Fruit fly (Drosophila melanogaster) whole organism, adult: ENCODE measurements around the gene CG5245.

Source experiments
- CG11617 ChIP-seq: fragments of 200-800 bp; sonication (Bioruptor generic); optimal IDR thresholded peaks from 2 replicates; lab custom pipeline; 2017; ENCODE audit warnings: mild to moderate bottlenecking, missing biosample characterization, missing genetic modification reagents, missing genetic modification characterization
- CG33017 ChIP-seq: fragments of 200-800 bp; sonication (Bioruptor generic); optimal IDR thresholded peaks from 2 replicates; lab custom pipeline; 2018; ENCODE audit warnings: missing biosample characterization, mild to moderate bottlenecking, missing genetic modification characterization, moderate library complexity
- kay ChIP-seq: fragments of 200-800 bp; sonication (Bioruptor generic); peaks from one replicate; lab custom pipeline; 2016; ENCODE audit warnings: missing biosample characterization, missing genetic modification characterization, borderline replicate concordance
- toe ChIP-seq: fragments of 200-800 bp; sonication (Bioruptor generic); optimal IDR thresholded peaks from 2 replicates; lab custom pipeline; 2016; ENCODE audit warnings: missing biosample characterization, missing genetic modification characterization

DNA sequence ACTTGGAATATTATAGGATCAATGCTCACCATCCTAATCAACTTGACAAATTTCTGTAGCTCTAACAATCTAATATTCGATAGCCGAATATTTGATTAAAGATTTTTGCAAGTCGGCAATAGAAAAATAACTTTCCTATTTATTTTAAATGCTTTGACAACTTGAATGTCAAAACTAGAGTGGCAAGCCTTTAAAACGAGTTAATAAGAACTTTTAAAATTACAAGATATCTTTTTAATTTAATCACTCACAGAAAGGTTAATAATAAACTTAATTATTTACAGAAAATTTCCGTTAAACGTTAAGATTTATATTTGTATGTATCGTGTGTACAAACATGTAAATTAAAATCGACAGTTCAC is 9.7 kb downstream of the CG5245 start, which contains the start of the genes CG17207 and CG46427:
- TF ChIP-seq toe (no peak), kay (GFP tag; lab: Kevin White, UChicago) (no peak), CG33017 (tag; lab: Kevin White, UChicago) (no peak), CG11617 (GFP tag; lab: Kevin White, UChicago) (no peak)
